Fruit fly (Drosophila melanogaster): Measurements from ENCODE around the gene CG42870.

Gene CG42870

DNA sequence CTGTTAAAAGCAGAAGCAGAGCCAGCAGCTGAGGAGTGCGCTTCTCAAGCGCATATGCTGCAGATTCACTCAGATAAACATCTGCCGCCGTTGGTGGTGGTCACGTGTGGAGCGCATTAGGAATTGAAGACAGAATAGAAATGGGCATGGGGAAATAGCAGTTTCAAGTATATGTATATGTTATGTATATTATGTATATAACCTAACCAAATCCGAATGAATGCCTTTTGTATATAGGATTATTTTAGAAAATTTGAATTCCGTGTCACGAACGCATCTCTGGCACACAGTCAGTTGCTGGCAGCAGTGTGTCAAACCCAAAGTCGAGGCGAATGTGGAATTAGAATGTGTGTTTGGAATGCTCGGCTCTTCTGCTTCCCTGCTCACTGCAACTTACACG is 46.0 kb downstream of the CG42870 start:
- TF ChIP-seq croc (GFP tag; conservative IDR thresholded peaks at IDR 0.05) (no peak), Oaz (GFP tag; IDR thresholded peaks at IDR 0.05) (no peak), sens (GFP tag) (peak; percentile 50), slp2 (GFP tag; optimal IDR thresholded peaks at IDR 0.05) (no peak), CG2129 (GFP tag; IDR thresholded peaks at IDR 0.05; ENCODE audit: partially characterized antibody) (0 out of 2 replicates have a peak, but pooled peaks have one; percentile 20), Scr (GFP tag; IDR thresholded peaks at IDR 0.05; ENCODE audit: partially characterized antibody) (peak; percentile 24; the same call in 1 of the 2 replicates), row (GFP tag; IDR thresholded peaks at IDR 0.05) (0 out of 3 replicates have a peak, but pooled peaks have one; percentile 22), Sry-β (GFP tag; optimal IDR thresholded peaks at IDR 0.05) (peak; percentile 32), Doc3 (GFP tag; IDR thresholded peaks at IDR 0.05; ENCODE audit: partially characterized antibody) (peak; percentile 40; the same call in 1 of the 3 replicates), BEAF-32 (GFP tag; optimal IDR thresholded peaks at IDR 0.05) (peak; percentile 20), Dll (GFP tag; IDR thresholded peaks at IDR 0.05; ENCODE audit: partially characterized antibody) (peak; percentile 73), CG1603 (tag; optimal IDR thresholded peaks at IDR 0.05) (peak; percentile 29), unc-4 (GFP tag; IDR thresholded peaks at IDR 0.05; ENCODE audit: partially characterized antibody) (no peak)

DNA sequence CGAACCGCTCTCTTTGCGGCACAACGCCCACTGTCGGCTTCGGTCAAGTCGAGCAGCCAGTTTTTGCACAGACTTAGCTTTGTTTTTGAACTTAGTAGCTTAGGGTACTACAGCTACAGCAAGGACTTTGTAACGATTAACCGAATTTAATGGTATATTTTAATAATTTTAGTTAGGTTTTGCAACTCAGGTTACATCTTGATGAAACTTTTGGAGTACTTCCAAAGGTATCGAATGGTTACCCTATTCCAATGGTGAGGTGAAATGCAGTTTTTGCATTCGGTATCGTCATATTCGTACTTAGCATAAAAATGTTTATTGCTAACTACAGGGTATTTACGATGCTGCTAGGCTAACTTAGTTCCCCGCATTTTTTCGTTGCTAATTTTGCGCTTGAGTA is 48.6 kb downstream of the CG42870 start:
- TF ChIP-seq otp (GFP tag; IDR thresholded peaks at IDR 0.05) (no peak), Rfx (GFP tag; IDR thresholded peaks at IDR 0.05) (no peak), Asciz (GFP tag; optimal IDR thresholded peaks at IDR 0.05) (no peak), Atf6 (GFP tag; IDR thresholded peaks at IDR 0.05) (no peak), onecut (GFP tag; IDR thresholded peaks at IDR 0.05) (no peak), Max (GFP tag; optimal IDR thresholded peaks at IDR 0.05) (no peak), HLH54F (GFP tag; optimal IDR thresholded peaks at IDR 0.05) (no peak), nerfin-1 (tag; optimal IDR thresholded peaks at IDR 0.05) (no peak), CG7987 (GFP tag; optimal IDR thresholded peaks at IDR 0.05) (no peak), CG33213 (GFP tag; optimal IDR thresholded peaks at IDR 0.05) (no peak), Lhr (GFP tag; optimal IDR thresholded peaks at IDR 0.05) (no peak), CG32772 (GFP tag; IDR thresholded peaks at IDR 0.05) (no peak), Doc3 (GFP tag; IDR thresholded peaks at IDR 0.05; ENCODE audit: partially characterized antibody) (no peak), CG14965 (GFP tag; optimal IDR thresholded peaks at IDR 0.05; ENCODE audit: borderline replicate concordance) (no peak), dan (GFP tag; IDR thresholded peaks at IDR 0.05) (no peak), sr (GFP tag; IDR thresholded peaks at IDR 0.05) (no peak)

DNA sequence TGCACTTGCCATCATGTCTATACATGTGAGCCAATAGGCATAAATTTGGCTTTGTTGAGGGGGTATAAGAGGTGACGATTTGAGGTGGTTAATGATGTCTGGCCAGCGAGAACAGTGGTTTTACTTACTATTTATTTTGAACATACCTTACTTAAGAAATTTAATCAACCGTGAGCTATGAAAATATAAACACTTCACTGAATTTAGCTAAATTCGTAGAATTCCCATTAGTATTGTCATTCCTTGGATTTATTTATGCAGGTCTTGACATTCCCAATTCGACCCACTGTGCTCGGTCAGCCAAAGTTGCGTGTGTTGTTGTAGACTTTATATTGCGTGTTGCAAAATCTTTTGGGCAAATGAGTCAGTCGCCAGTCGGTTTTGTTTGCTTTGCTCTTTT is 49.3 kb downstream of the CG42870 start:
- TF ChIP-seq rib (GFP tag; IDR thresholded peaks at IDR 0.05) (no peak), CG15514 (GFP tag; optimal IDR thresholded peaks at IDR 0.05) (no peak), CG31365 (tag; optimal IDR thresholded peaks at IDR 0.05) (no peak), gce (GFP tag; IDR thresholded peaks at IDR 0.05) (no peak), tgo (GFP tag; IDR thresholded peaks at IDR 0.05) (peak; percentile 40; the same call in 1 of the 3 replicates), esg (GFP tag; conservative IDR thresholded peaks at IDR 0.05) (peak; percentile 23; the same call in 1 of the 2 replicates), gsb-n (tag; optimal IDR thresholded peaks at IDR 0.05) (no peak), CG31388 (GFP tag; optimal IDR thresholded peaks at IDR 0.05) (no peak), CG42726 (GFP tag; IDR thresholded peaks at IDR 0.05; ENCODE audit: partially characterized antibody) (no peak), CG15011 (GFP tag; optimal IDR thresholded peaks at IDR 0.05) (no peak), CG7839 (tag; optimal IDR thresholded peaks at IDR 0.05) (no peak), CG1233 (GFP tag; optimal IDR thresholded peaks at IDR 0.05) (no peak), CTCF (GFP tag; optimal IDR thresholded peaks at IDR 0.05) (no peak), CG13296 (GFP tag; optimal IDR thresholded peaks at IDR 0.05) (no peak), H15 (GFP tag; IDR thresholded peaks at IDR 0.05) (no peak), Hr39 (optimal IDR thresholded peaks at IDR 0.05) (no peak), ewg (GFP tag; optimal IDR thresholded peaks at IDR 0.05) (no peak), pan (optimal IDR thresholded peaks at IDR 0.05) (no peak), pan (GFP tag; optimal IDR thresholded peaks at IDR 0.05 in 1 of 2, IDR thresholded peaks at IDR 0.05 in 1 of 2) (peak in 1 of 2 experiments; percentile 9), jing (GFP tag; optimal IDR thresholded peaks at IDR 0.05) (no peak), CG6791 (GFP tag; IDR thresholded peaks at IDR 0.05; ENCODE audit: partially characterized antibody) (0 out of 3 replicates have a peak, but pooled peaks have one; percentile 7), CG5953 (GFP tag; IDR thresholded peaks at IDR 0.05) (no peak), dmrt99B (tag; optimal IDR thresholded peaks at IDR 0.05) (peak; percentile 51)
